Worm (Caenorhabditis elegans): ENCODE data around the gene C13B9.2.
A peak's percentile ranks its signal among the peaks of the same experiment; 100 is the strongest.

C13B9.2 gene

ce11 chrIII:6603185-6603584 lies 16.9 kb upstream of the C13B9.2 start:
- TF ChIP-seq T22C8.4 (GFP tag; IDR thresholded peaks at IDR 0.05) (no peak), ref-1 (GFP tag; conservative IDR thresholded peaks at IDR 0.05) (no peak), med-1 (GFP tag; optimal IDR thresholded peaks at IDR 0.05; ENCODE audit: insufficient read depth) (no peak), ztf-29 (GFP tag; IDR thresholded peaks at IDR 0.05) (no peak), flt-1 (GFP tag; IDR thresholded peaks at IDR 0.05) (no peak), cog-1 (tag; optimal IDR thresholded peaks at IDR 0.05) (no peak)

ce11 chrIII:6604317-6604716 lies 15.7 kb upstream of the C13B9.2 start:
- TF ChIP-seq tab-1 (GFP tag; IDR thresholded peaks at IDR 0.05) (no peak), ztf-23 (GFP tag; IDR thresholded peaks at IDR 0.05) (no peak), ztf-29 (GFP tag; IDR thresholded peaks at IDR 0.05) (no peak), klf-2 (GFP tag; conservative IDR thresholded peaks at IDR 0.05) (no peak), flt-1 (GFP tag; IDR thresholded peaks at IDR 0.05) (no peak), T22C8.4 (GFP tag; IDR thresholded peaks at IDR 0.05) (no peak), ref-1 (GFP tag; conservative IDR thresholded peaks at IDR 0.05) (no peak), med-1 (GFP tag; optimal IDR thresholded peaks at IDR 0.05; ENCODE audit: insufficient read depth) (no peak), cog-1 (tag; optimal IDR thresholded peaks at IDR 0.05) (no peak)

- TF ChIP-seq ztf-23 (GFP tag; IDR thresholded peaks at IDR 0.05) (no peak), tab-1 (GFP tag; IDR thresholded peaks at IDR 0.05) (no peak), ref-1 (GFP tag; conservative IDR thresholded peaks at IDR 0.05) (no peak), flt-1 (GFP tag; IDR thresholded peaks at IDR 0.05) (no peak), ztf-29 (GFP tag; IDR thresholded peaks at IDR 0.05) (no peak), cog-1 (tag; optimal IDR thresholded peaks at IDR 0.05) (no peak), T22C8.4 (GFP tag; IDR thresholded peaks at IDR 0.05) (no peak), klf-2 (GFP tag; conservative IDR thresholded peaks at IDR 0.05) (no peak), med-1 (GFP tag; optimal IDR thresholded peaks at IDR 0.05; ENCODE audit: insufficient read depth) (no peak)
Observed at ce11 chrIII:6605442-6605992, 14.5 kb upstream of the C13B9.2 start.

- TF ChIP-seq klf-2 (GFP tag; conservative IDR thresholded peaks at IDR 0.05): no peak
- TF ChIP-seq ztf-23 (GFP tag; IDR thresholded peaks at IDR 0.05): 0 out of 2 replicates have a peak, but pooled peaks have one; percentile 25
Observed at ce11 chrIII:6606022-6606467, 14.0 kb upstream of the C13B9.2 start.

- TF ChIP-seq flt-1 (GFP tag; IDR thresholded peaks at IDR 0.05) (no peak), med-1 (GFP tag; optimal IDR thresholded peaks at IDR 0.05; ENCODE audit: insufficient read depth) (no peak), ztf-29 (GFP tag; IDR thresholded peaks at IDR 0.05) (no peak), cog-1 (tag; optimal IDR thresholded peaks at IDR 0.05) (no peak), T22C8.4 (GFP tag; IDR thresholded peaks at IDR 0.05) (no peak), ztf-23 (GFP tag; IDR thresholded peaks at IDR 0.05) (no peak), ref-1 (GFP tag; conservative IDR thresholded peaks at IDR 0.05) (no peak), tab-1 (GFP tag; IDR thresholded peaks at IDR 0.05) (no peak), klf-2 (GFP tag; conservative IDR thresholded peaks at IDR 0.05) (no peak)
Observed at ce11 chrIII:6606641-6607040, 13.4 kb upstream of the C13B9.2 start.

ce11 chrIII:6607067-6607466 lies 13.0 kb upstream of the C13B9.2 start:
- TF ChIP-seq med-1 (GFP tag; optimal IDR thresholded peaks at IDR 0.05; ENCODE audit: insufficient read depth) (no peak), ztf-29 (GFP tag; IDR thresholded peaks at IDR 0.05) (no peak), tab-1 (GFP tag; IDR thresholded peaks at IDR 0.05) (no peak), ztf-23 (GFP tag; IDR thresholded peaks at IDR 0.05) (no peak), T22C8.4 (GFP tag; IDR thresholded peaks at IDR 0.05) (no peak), klf-2 (GFP tag; conservative IDR thresholded peaks at IDR 0.05) (no peak), cog-1 (tag; optimal IDR thresholded peaks at IDR 0.05) (no peak), ref-1 (GFP tag; conservative IDR thresholded peaks at IDR 0.05) (no peak), flt-1 (GFP tag; IDR thresholded peaks at IDR 0.05) (no peak)

- TF ChIP-seq ref-1 (GFP tag; conservative IDR thresholded peaks at IDR 0.05) (no peak), tab-1 (GFP tag; IDR thresholded peaks at IDR 0.05) (no peak), klf-2 (GFP tag; conservative IDR thresholded peaks at IDR 0.05) (no peak), ztf-29 (GFP tag; IDR thresholded peaks at IDR 0.05) (no peak), T22C8.4 (GFP tag; IDR thresholded peaks at IDR 0.05) (no peak), med-1 (GFP tag; optimal IDR thresholded peaks at IDR 0.05; ENCODE audit: insufficient read depth) (no peak), flt-1 (GFP tag; IDR thresholded peaks at IDR 0.05) (no peak), cog-1 (tag; optimal IDR thresholded peaks at IDR 0.05) (no peak), ztf-23 (GFP tag; IDR thresholded peaks at IDR 0.05) (no peak)
Observed at ce11 chrIII:6607646-6608045, 12.4 kb upstream of the C13B9.2 start.

ce11 chrIII:6608101-6608672 lies 11.9 kb upstream of the C13B9.2 start, which contains the start of the genes mdh-2 and F20H11.4:
mdh-2 (minus strand) TSS chrIII:6608106.
F20H11.4 (plus strand) TSS chrIII:6608622.
- no peak for TF ChIP-seq tab-1 (GFP tag; IDR thresholded peaks at IDR 0.05)
- TF ChIP-seq klf-2 (GFP tag; conservative IDR thresholded peaks at IDR 0.05): no peak
- no peak for TF ChIP-seq ztf-29 (GFP tag; IDR thresholded peaks at IDR 0.05)
- no peak for TF ChIP-seq ref-1 (GFP tag; conservative IDR thresholded peaks at IDR 0.05)
- no peak for TF ChIP-seq cog-1 (tag; optimal IDR thresholded peaks at IDR 0.05)
- TF ChIP-seq med-1 (GFP tag; optimal IDR thresholded peaks at IDR 0.05; ENCODE audit: insufficient read depth): no peak
- TF ChIP-seq flt-1 (GFP tag; IDR thresholded peaks at IDR 0.05): no peak
- TF ChIP-seq T22C8.4 (GFP tag; IDR thresholded peaks at IDR 0.05): no peak
- TF ChIP-seq ztf-23 (GFP tag; IDR thresholded peaks at IDR 0.05): no peak

- TF ChIP-seq klf-2 (GFP tag; conservative IDR thresholded peaks at IDR 0.05) (no peak), tab-1 (GFP tag; IDR thresholded peaks at IDR 0.05) (no peak), ztf-29 (GFP tag; IDR thresholded peaks at IDR 0.05) (no peak), med-1 (GFP tag; optimal IDR thresholded peaks at IDR 0.05; ENCODE audit: insufficient read depth) (no peak), T22C8.4 (GFP tag; IDR thresholded peaks at IDR 0.05) (no peak), cog-1 (tag; optimal IDR thresholded peaks at IDR 0.05) (no peak), flt-1 (GFP tag; IDR thresholded peaks at IDR 0.05) (no peak), ref-1 (GFP tag; conservative IDR thresholded peaks at IDR 0.05) (no peak), ztf-23 (GFP tag; IDR thresholded peaks at IDR 0.05) (no peak)
Observed at ce11 chrIII:6610522-6610921, 9.5 kb upstream of the C13B9.2 start, which contains the start of gene srh-40. srh-40 (plus strand) TSS chrIII:6610822.
